Worm (Caenorhabditis elegans): ENCODE measurements around the gene C06H5.14.
"Not testable (repeated sequence)": the region's sequence is repeated elsewhere in the genome, so short reads cannot be mapped to it uniquely, and the experiment has no call there.

Gene C06H5.14

ce11 chrV:17896736-17897353 is 7.1 kb upstream of the C06H5.14 start, which contains the start of gene fbxa-156:
Gene fbxa-156, minus strand, starts transcription at chrV:17896786.
- TF ChIP-seq nhr-80 (tag; optimal IDR thresholded peaks at IDR 0.05) (peak; percentile 1), let-526 (GFP tag; IDR thresholded peaks at IDR 0.05) (no peak), F10E7.11 (tag; optimal IDR thresholded peaks at IDR 0.05) (no peak)

DNA sequence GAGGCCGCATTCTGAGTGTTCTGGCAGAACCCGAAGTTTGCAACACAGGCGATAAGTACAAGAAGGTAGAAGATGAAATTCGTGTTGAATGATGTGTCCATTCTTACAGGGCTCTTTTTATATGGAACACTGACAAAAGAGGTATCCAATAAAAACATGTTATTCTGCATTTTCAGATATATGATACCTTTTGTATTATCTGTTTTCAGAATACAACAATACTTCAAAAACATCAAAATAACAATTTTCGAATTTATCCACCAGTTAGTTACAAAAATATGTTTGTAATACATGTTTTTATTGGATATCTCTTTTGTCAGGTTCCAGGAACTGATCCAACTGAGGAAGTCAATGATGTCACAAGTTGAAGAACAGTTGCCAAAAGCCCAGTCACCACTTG is 6.3 kb upstream of the C06H5.14 start, which contains the start of gene C06H5.13:
Gene C06H5.13 (minus strand): TSS at position 101 of the 400 bp plus-strand sequence.
- not testable (repeated sequence) for TF ChIP-seq F57C9.4 (tag; optimal IDR thresholded peaks at IDR 0.05); B0336.3 (GFP tag; IDR thresholded peaks at IDR 0.05); tbp1 (GFP tag; optimal IDR thresholded peaks at IDR 0.05)

ce11 chrV:17899503-17899902 is 4.4 kb upstream of the C06H5.14 start, which contains the start of gene fbxa-157:
Gene fbxa-157, plus strand, starts transcription at chrV:17899803.
- TF ChIP-seq snpc-4 (GFP tag; optimal IDR thresholded peaks at IDR 0.05) (no peak), snpc-4 (tag; optimal IDR thresholded peaks at IDR 0.05) (no peak), snpc-1.1 (tag; optimal IDR thresholded peaks at IDR 0.05; ENCODE audit: insufficient read depth) (no peak), tbx-9 (tag; optimal IDR thresholded peaks at IDR 0.05; ENCODE audit: borderline replicate concordance) (no peak), madf-6 (GFP tag; IDR thresholded peaks at IDR 0.05) (no peak), F37B4.10 (GFP tag; IDR thresholded peaks at IDR 0.05) (no peak), ztf-28 (GFP tag; IDR thresholded peaks at IDR 0.05) (no peak), bed-1 (GFP tag; IDR thresholded peaks at IDR 0.05) (no peak), aptf-3 (GFP tag; IDR thresholded peaks at IDR 0.05) (no peak), lsy-27 (tag; optimal IDR thresholded peaks at IDR 0.05; ENCODE audit: borderline replicate concordance, insufficient read depth) (no peak), lin-26 (GFP tag; IDR thresholded peaks at IDR 0.05) (no peak), rpc-1 (optimal IDR thresholded peaks at IDR 0.05) (no peak), rpc-1 (tag; optimal IDR thresholded peaks at IDR 0.05) (no peak), ceh-100 (GFP tag; IDR thresholded peaks at IDR 0.05) (no peak), ztf-18 (tag; optimal IDR thresholded peaks at IDR 0.05) (no peak), nhr-120 (GFP tag; IDR thresholded peaks at IDR 0.05) (no peak), lin-54 (GFP tag; optimal IDR thresholded peaks at IDR 0.05) (no peak), gei-17 (GFP tag; optimal IDR thresholded peaks at IDR 0.05) (no peak), zim-3 (tag; optimal IDR thresholded peaks at IDR 0.05) (no peak)

DNA sequence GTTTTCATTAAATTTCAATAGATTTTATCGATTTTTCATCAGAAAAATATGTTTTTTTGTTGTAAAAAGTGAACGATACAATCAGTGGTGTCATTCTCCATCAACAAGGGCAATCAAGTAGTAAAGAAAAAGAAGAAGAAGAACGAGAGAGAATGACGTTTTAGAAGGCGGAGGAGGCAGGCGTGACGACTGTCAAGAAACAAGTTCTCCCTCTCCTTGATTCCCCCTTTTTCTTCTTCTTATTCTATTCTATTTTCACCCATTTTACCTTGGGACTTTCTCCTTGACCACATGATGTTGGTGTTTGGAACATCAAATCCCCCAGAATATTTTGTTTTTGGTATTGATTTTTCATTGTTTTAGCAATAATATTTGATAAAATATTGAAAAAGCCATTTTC is 1.8 kb downstream of the C06H5.14 start:
- no peak for TF ChIP-seq hsf-1 (GFP tag; IDR thresholded peaks at IDR 0.05)
- TF ChIP-seq chd-7 (tag; optimal IDR thresholded peaks at IDR 0.05) = no peak
- TF ChIP-seq gei-17 (GFP tag; optimal IDR thresholded peaks at IDR 0.05) = no peak
- TF ChIP-seq ztf-25 (GFP tag; IDR thresholded peaks at IDR 0.05) = no peak
- no peak for TF ChIP-seq dox-1 (GFP tag; IDR thresholded peaks at IDR 0.05)
- no peak for TF ChIP-seq madf-10 (tag; optimal IDR thresholded peaks at IDR 0.05)
- no peak for TF ChIP-seq xnd-1 (tag; optimal IDR thresholded peaks at IDR 0.05)
- TF ChIP-seq B0035.1 (tag; optimal IDR thresholded peaks at IDR 0.05) = no peak
- no peak for TF ChIP-seq F22D6.2 (tag; optimal IDR thresholded peaks at IDR 0.05)
- TF ChIP-seq lin-26 (GFP tag; IDR thresholded peaks at IDR 0.05) = no peak
- TF ChIP-seq Y67H2A.10 (GFP tag; conservative IDR thresholded peaks at IDR 0.05) = no peak
- no peak for TF ChIP-seq pha-4 (tag; optimal IDR thresholded peaks at IDR 0.05)
- no peak for TF ChIP-seq nhr-80 (tag; optimal IDR thresholded peaks at IDR 0.05)
- TF ChIP-seq Y95B8A.8 (GFP tag; IDR thresholded peaks at IDR 0.05) = no peak
- no peak for TF ChIP-seq aptf-3 (GFP tag; IDR thresholded peaks at IDR 0.05)
- TF ChIP-seq snpc-1.1 (tag; optimal IDR thresholded peaks at IDR 0.05; ENCODE audit: insufficient read depth) = no peak
- TF ChIP-seq egl-18 (GFP tag; IDR thresholded peaks at IDR 0.05) = no peak
